Worm (Caenorhabditis elegans) whole organism, mixed stage, embryonic: Measurements from ENCODE around the gene ZK822.10.

Experiments
- M03D4.4 ChIP-seq: sonication (generic microtip); optimal IDR thresholded peaks from 2 replicates; lab custom pipeline; 2017; ENCODE audit warnings: mild to moderate bottlenecking, missing genetic modification characterization, missing compliant biosample characterization
- elt-1 ChIP-seq: sonication (generic microtip); optimal IDR thresholded peaks from 2 replicates; lab custom pipeline; 2017; ENCODE audit warnings: missing genetic modification characterization, mild to moderate bottlenecking, missing compliant biosample characterization, antibody characterized with exemption, moderate library complexity, borderline replicate concordance; ENCODE audit not compliant: insufficient read depth
- elt-3 ChIP-seq: fragments of 150-350 bp; optimal IDR thresholded peaks from 2 replicates; lab custom pipeline; 2014; ENCODE audit warnings: missing biosample characterization, missing genetic modification characterization
- lin-13 ChIP-seq: fragments of 150-350 bp; optimal IDR thresholded peaks from 2 replicates; lab custom pipeline; 2014; ENCODE audit warnings: missing biosample characterization, missing genetic modification characterization
- lin-32 ChIP-seq: fragments of 200-800 bp; sonication (Bioruptor generic); optimal IDR thresholded peaks from 2 replicates; lab custom pipeline; 2018; ENCODE audit warnings: mild to moderate bottlenecking, missing genetic modification characterization, missing compliant biosample characterization
- lsy-2 ChIP-seq: fragments of 150-350 bp; optimal IDR thresholded peaks from 2 replicates; lab custom pipeline; 2014; ENCODE audit warnings: missing biosample characterization, missing genetic modification characterization
- nhr-12 ChIP-seq: fragments of 150-350 bp; optimal IDR thresholded peaks from 2 replicates; lab custom pipeline; 2014; ENCODE audit warnings: missing biosample characterization, missing genetic modification characterization
- nhr-237 ChIP-seq: fragments of 150-350 bp; optimal IDR thresholded peaks from 2 replicates; lab custom pipeline; 2014; ENCODE audit warnings: missing biosample characterization, missing genetic modification characterization
- nhr-28 ChIP-seq: fragments of 150-350 bp; optimal IDR thresholded peaks from 2 replicates; lab custom pipeline; 2014; ENCODE audit warnings: missing biosample characterization, missing genetic modification characterization
- snpc-4 ChIP-seq: fragments of 150-350 bp; optimal IDR thresholded peaks from 2 replicates; lab custom pipeline; 2014; ENCODE audit warnings: missing biosample characterization, missing genetic modification characterization
- unc-39 ChIP-seq: fragments of 150-350 bp; optimal IDR thresholded peaks from 2 replicates; lab custom pipeline; 2014; ENCODE audit warnings: missing biosample characterization, missing genetic modification characterization
- unc-62 ChIP-seq: fragments of 150-350 bp; optimal IDR thresholded peaks from 2 replicates; lab custom pipeline; 2014; ENCODE audit warnings: missing biosample characterization, missing genetic modification reagents, missing genetic modification characterization
- ztf-11 ChIP-seq: fragments of 150-350 bp; optimal IDR thresholded peaks from 2 replicates; lab custom pipeline; 2014; ENCODE audit warnings: missing biosample characterization, missing genetic modification characterization

ce11 chrIV:11942313-11942712, 25.4 kb downstream of the ZK822.10 start, which contains the start of gene ZK829.1:
- TF ChIP-seq elt-3 (tag; lab: Kevin White, UChicago) (no peak), unc-62 (GFP tag; lab: Kevin White, UChicago) (no peak), ztf-11 (tag; lab: Kevin White, UChicago) (no peak), nhr-12 (tag; lab: Kevin White, UChicago) (no peak), nhr-28 (tag; lab: Kevin White, UChicago) (no peak), lin-13 (tag; lab: Kevin White, UChicago) (no peak), nhr-237 (no peak), M03D4.4 (no peak), elt-1 (no peak), unc-39 (tag; lab: Kevin White, UChicago) (no peak), snpc-4 (tag; lab: Kevin White, UChicago) (no peak), lsy-2 (no peak), lin-32 (GFP tag; lab: Kevin White, UChicago) (no peak)
